Fruit fly (Drosophila melanogaster): Measurements from ENCODE around the gene Npc2g.

dm6 chr3R:30747039-30747438, 2.0 kb upstream of the Npc2g start:
- no peak for TF ChIP-seq CG7101 (tag; optimal IDR thresholded peaks at IDR 0.05)
- no peak for TF ChIP-seq Crg-1 (GFP tag; optimal IDR thresholded peaks at IDR 0.05)
- no peak for TF ChIP-seq CG33017 (tag; optimal IDR thresholded peaks at IDR 0.05)
- TF ChIP-seq CG7045 (GFP tag; optimal IDR thresholded peaks at IDR 0.05), result no peak
- TF ChIP-seq bab1 (GFP tag; optimal IDR thresholded peaks at IDR 0.05), result no peak
- no peak for TF ChIP-seq toe (GFP tag; optimal IDR thresholded peaks at IDR 0.05)
- no peak for TF ChIP-seq CG14711 (tag; optimal IDR thresholded peaks at IDR 0.05)
